Worm (Caenorhabditis elegans): ENCODE measurements around the gene Y75B7AR.1.

The Y75B7AR.1 gene

DNA sequence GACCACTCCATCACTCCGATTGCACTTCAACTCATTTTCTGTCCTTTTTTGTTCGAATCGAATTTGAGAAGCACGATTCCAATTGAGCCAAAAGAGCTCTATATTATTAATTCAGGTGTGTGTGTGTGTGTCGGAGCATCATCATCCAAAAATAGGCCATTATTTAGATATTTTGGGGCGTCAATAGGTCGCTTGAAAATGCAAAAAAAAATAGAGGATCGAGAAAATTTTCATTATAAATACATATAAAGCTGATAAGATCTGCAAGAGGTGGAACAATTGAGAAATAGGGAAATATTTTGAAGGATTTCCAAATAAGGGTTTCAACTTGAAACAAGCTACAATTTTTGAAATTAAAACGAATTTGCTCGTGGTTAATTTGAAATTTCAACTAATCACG, at the start of gene Y75B7AR.1:
Y75B7AR.1 (minus strand) TSS at position 101 of the 400 bp plus-strand sequence.
- no peak for TF ChIP-seq med-1 (GFP tag; optimal IDR thresholded peaks at IDR 0.05; ENCODE audit: insufficient read depth)
- no peak for TF ChIP-seq T22C8.4 (GFP tag; IDR thresholded peaks at IDR 0.05)
- no peak for TF ChIP-seq ref-1 (GFP tag; conservative IDR thresholded peaks at IDR 0.05)
- no peak for TF ChIP-seq ztf-23 (GFP tag; IDR thresholded peaks at IDR 0.05)
- no peak for TF ChIP-seq ztf-29 (GFP tag; IDR thresholded peaks at IDR 0.05)
- no peak for TF ChIP-seq klf-2 (GFP tag; conservative IDR thresholded peaks at IDR 0.05)
- TF ChIP-seq cog-1 (tag; optimal IDR thresholded peaks at IDR 0.05), result no peak
- TF ChIP-seq flt-1 (GFP tag; IDR thresholded peaks at IDR 0.05), result no peak
- no peak for TF ChIP-seq tab-1 (GFP tag; IDR thresholded peaks at IDR 0.05)

DNA sequence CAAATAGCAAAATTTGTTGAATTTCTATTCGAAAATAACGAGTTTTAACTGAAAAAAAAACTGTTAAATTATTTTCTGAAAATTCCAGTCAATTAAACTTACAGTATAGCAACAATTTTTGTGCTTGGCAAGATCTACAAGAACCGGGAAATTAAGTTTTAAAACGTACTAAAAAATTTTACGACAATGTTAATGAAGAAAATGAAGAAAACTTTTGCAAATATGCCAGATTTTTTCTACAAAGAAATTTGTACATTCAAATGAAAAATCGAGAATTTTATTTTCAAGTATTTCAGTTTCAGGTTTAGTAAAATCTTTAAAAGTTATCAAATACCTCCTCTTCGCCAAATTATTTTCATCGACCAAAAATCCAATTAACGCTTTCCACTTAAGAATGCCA, 49.2 kb upstream of the Y75B7AR.1 start, which contains the start of gene cnc-11:
cnc-11 (plus strand) TSS at position 301 of the 400 bp plus-strand sequence.
- TF ChIP-seq ztf-29 (GFP tag; IDR thresholded peaks at IDR 0.05) (no peak), flt-1 (GFP tag; IDR thresholded peaks at IDR 0.05) (no peak), med-1 (GFP tag; optimal IDR thresholded peaks at IDR 0.05; ENCODE audit: insufficient read depth) (no peak), klf-2 (GFP tag; conservative IDR thresholded peaks at IDR 0.05) (no peak), cog-1 (tag; optimal IDR thresholded peaks at IDR 0.05) (no peak), ref-1 (GFP tag; conservative IDR thresholded peaks at IDR 0.05) (no peak), T22C8.4 (GFP tag; IDR thresholded peaks at IDR 0.05) (no peak), ztf-23 (GFP tag; IDR thresholded peaks at IDR 0.05) (no peak), tab-1 (GFP tag; IDR thresholded peaks at IDR 0.05) (no peak)

DNA sequence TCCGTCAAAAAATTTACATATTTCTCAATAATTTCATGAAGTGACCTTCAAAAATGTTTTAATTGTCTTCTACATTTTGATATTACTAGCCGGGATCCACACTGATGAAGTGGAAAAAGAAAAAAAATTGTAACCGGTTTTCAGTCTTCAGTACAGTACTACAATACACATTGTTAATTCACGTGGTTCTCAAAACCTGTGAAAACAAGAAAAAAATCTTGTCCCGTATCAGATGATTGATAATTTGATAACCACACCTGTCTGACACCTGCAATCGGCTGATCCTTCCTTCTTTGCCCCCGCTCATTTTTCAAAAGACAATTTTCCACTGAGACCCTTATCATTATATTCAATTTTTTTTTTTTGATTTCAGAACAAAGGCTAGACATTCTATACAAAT, 46.0 kb upstream of the Y75B7AR.1 start, which contains the start of gene R09B5.11:
R09B5.11 (plus strand) TSS at position 374 of the 400 bp plus-strand sequence.
- TF ChIP-seq ztf-29 (GFP tag; IDR thresholded peaks at IDR 0.05) (no peak), ztf-23 (GFP tag; IDR thresholded peaks at IDR 0.05) (no peak), klf-2 (GFP tag; conservative IDR thresholded peaks at IDR 0.05) (no peak), tab-1 (GFP tag; IDR thresholded peaks at IDR 0.05) (no peak), flt-1 (GFP tag; IDR thresholded peaks at IDR 0.05) (no peak), cog-1 (tag; optimal IDR thresholded peaks at IDR 0.05) (no peak), med-1 (GFP tag; optimal IDR thresholded peaks at IDR 0.05; ENCODE audit: insufficient read depth) (no peak), ref-1 (GFP tag; conservative IDR thresholded peaks at IDR 0.05) (no peak)

DNA sequence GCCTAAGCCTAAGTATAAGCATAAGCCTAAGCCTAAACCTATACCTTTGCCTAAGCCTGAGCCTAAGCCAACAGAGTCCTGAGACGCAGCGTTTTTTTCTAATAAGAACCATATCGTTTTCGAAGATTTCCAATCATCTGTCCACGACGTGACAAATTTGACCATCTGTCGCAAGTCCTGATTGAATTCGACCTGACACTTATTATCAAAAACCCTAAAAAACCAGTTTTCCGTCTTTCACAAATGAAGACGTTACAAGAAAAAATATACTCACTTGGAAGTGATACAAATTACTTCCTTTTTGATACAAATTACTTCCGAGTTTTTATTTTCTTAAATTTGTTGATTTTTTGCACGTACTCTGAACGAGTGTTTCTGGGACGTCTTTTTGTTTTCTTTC, 45.4 kb upstream of the Y75B7AR.1 start:
- TF ChIP-seq T22C8.4 (GFP tag; IDR thresholded peaks at IDR 0.05) (no peak), ztf-23 (GFP tag; IDR thresholded peaks at IDR 0.05) (no peak), ztf-29 (GFP tag; IDR thresholded peaks at IDR 0.05) (no peak), flt-1 (GFP tag; IDR thresholded peaks at IDR 0.05) (no peak), cog-1 (tag; optimal IDR thresholded peaks at IDR 0.05) (no peak), ref-1 (GFP tag; conservative IDR thresholded peaks at IDR 0.05) (no peak), med-1 (GFP tag; optimal IDR thresholded peaks at IDR 0.05; ENCODE audit: insufficient read depth) (no peak), tab-1 (GFP tag; IDR thresholded peaks at IDR 0.05) (no peak), klf-2 (GFP tag; conservative IDR thresholded peaks at IDR 0.05) (no peak)

DNA sequence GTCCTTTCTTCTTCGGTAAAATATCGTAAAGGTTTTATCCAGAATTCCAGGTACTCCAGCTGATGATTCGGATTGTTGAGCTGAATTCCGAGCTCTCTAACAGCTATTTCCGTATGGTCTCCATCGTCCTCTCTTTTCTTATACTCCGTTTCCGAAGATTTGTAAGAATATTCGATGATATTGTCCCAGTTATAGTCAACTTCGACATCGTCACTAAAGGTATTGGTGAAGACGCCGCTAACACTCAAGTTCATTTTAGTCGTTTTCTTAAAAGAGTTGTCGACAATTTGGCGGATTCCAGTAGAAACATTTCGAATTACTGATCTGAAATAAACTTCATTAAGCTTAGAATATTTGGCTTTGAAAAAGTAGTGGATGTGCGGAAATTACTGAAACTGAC, 42.3 kb upstream of the Y75B7AR.1 start:
- TF ChIP-seq ztf-23 (GFP tag; IDR thresholded peaks at IDR 0.05) (no peak), med-1 (GFP tag; optimal IDR thresholded peaks at IDR 0.05; ENCODE audit: insufficient read depth) (no peak), flt-1 (GFP tag; IDR thresholded peaks at IDR 0.05) (no peak), T22C8.4 (GFP tag; IDR thresholded peaks at IDR 0.05) (no peak), klf-2 (GFP tag; conservative IDR thresholded peaks at IDR 0.05) (no peak), cog-1 (tag; optimal IDR thresholded peaks at IDR 0.05) (no peak), ref-1 (GFP tag; conservative IDR thresholded peaks at IDR 0.05) (no peak)

DNA sequence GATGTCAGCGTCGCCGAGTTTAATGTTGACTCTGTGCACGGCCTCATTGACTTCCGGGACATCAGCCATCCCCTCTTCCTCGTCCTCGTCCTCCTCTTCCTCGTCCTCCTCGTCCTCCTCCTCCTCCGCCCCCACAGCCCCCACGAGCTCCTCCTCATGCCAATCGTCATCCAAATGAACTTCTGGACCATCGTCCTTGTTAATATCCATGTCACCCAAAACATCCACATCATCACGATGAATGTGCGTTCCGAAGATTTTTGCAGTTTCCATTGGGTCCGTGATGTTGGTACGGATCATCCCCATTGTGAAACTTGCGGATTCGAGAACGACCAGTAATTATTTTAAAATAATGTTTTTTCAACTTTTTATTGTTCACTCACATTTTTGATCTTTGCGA, 41.6 kb upstream of the Y75B7AR.1 start:
- TF ChIP-seq flt-1 (GFP tag; IDR thresholded peaks at IDR 0.05) (no peak), ref-1 (GFP tag; conservative IDR thresholded peaks at IDR 0.05) (no peak), cog-1 (tag; optimal IDR thresholded peaks at IDR 0.05) (no peak), med-1 (GFP tag; optimal IDR thresholded peaks at IDR 0.05; ENCODE audit: insufficient read depth) (no peak), ztf-29 (GFP tag; IDR thresholded peaks at IDR 0.05) (no peak), ztf-23 (GFP tag; IDR thresholded peaks at IDR 0.05) (no peak), T22C8.4 (GFP tag; IDR thresholded peaks at IDR 0.05) (no peak), tab-1 (GFP tag; IDR thresholded peaks at IDR 0.05) (no peak), klf-2 (GFP tag; conservative IDR thresholded peaks at IDR 0.05) (no peak)

DNA sequence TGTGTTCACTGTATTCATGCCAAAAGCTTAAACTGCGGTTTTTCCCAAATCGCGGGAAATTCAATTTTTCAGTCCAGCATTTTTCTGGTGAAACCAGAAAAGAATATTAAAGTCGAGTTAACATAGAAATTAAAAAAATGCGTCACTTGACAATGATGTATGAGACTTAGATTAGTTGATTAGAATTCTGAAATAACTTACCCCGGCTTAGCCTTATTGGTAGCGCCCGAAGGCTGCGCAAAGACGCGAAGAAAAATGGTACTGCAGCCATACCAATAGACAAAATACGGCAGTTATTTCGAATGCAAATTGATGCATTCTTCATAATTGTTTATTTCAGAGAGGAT, 40.6 kb upstream of the Y75B7AR.1 start:
- no peak for TF ChIP-seq flt-1 (GFP tag; IDR thresholded peaks at IDR 0.05)
- TF ChIP-seq ztf-23 (GFP tag; IDR thresholded peaks at IDR 0.05), result no peak
- no peak for TF ChIP-seq cog-1 (tag; optimal IDR thresholded peaks at IDR 0.05)
- no peak for TF ChIP-seq klf-2 (GFP tag; conservative IDR thresholded peaks at IDR 0.05)
- TF ChIP-seq med-1 (GFP tag; optimal IDR thresholded peaks at IDR 0.05; ENCODE audit: insufficient read depth), result no peak
- no peak for TF ChIP-seq tab-1 (GFP tag; IDR thresholded peaks at IDR 0.05)
- TF ChIP-seq ztf-29 (GFP tag; IDR thresholded peaks at IDR 0.05), result no peak
- no peak for TF ChIP-seq ref-1 (GFP tag; conservative IDR thresholded peaks at IDR 0.05)
- TF ChIP-seq T22C8.4 (GFP tag; IDR thresholded peaks at IDR 0.05), result no peak

DNA sequence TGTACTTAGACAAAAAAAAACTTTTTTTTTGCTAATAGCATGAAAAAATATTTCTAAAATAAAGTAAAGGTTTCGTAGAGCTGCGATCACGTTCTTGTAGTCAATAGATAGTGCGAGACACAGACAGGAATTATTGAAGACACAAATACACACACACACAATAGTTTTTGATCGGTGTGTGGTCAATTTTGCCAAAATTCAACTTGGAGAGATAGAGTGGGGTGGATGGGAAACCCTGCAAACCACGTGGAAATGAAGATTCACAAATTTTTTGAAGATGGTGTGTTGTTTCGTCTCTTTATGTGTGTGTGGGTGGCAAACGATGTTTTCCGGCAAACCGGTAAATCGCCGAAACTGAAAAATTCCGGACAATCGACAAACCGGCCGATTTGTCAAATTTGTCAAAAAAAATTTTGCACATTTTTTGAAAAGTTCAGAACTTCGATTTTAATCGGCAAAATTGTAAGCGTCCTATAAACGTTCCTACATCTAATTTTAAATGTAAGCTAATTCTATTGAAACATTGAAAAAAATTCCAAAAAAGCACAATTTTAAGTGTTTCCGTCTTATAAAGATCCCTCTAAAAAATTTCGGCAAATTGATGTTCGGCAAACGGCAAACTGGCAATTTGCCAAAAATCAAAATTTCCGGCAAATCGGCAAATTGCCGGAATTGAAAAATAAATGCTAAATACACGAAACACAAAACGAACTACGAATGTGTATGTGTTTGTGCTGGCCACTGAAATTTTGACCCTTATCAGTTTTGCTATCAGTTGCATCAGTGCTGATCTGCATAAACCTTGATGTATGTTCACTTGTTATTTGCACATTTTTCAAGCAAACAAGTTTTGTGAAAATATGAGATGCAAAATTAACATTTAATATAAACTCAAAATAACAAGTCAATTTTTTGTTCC, 40.0 kb upstream of the Y75B7AR.1 start:
- no peak for TF ChIP-seq T22C8.4 (GFP tag; IDR thresholded peaks at IDR 0.05)
- TF ChIP-seq med-1 (GFP tag; optimal IDR thresholded peaks at IDR 0.05; ENCODE audit: insufficient read depth), result no peak
- TF ChIP-seq flt-1 (GFP tag; IDR thresholded peaks at IDR 0.05), result no peak
- TF ChIP-seq tab-1 (GFP tag; IDR thresholded peaks at IDR 0.05), result no peak
- no peak for TF ChIP-seq ztf-23 (GFP tag; IDR thresholded peaks at IDR 0.05)
- TF ChIP-seq klf-2 (GFP tag; conservative IDR thresholded peaks at IDR 0.05), result no peak
- TF ChIP-seq cog-1 (tag; optimal IDR thresholded peaks at IDR 0.05), result no peak
- no peak for TF ChIP-seq ztf-29 (GFP tag; IDR thresholded peaks at IDR 0.05)
- TF ChIP-seq ref-1 (GFP tag; conservative IDR thresholded peaks at IDR 0.05), result no peak

DNA sequence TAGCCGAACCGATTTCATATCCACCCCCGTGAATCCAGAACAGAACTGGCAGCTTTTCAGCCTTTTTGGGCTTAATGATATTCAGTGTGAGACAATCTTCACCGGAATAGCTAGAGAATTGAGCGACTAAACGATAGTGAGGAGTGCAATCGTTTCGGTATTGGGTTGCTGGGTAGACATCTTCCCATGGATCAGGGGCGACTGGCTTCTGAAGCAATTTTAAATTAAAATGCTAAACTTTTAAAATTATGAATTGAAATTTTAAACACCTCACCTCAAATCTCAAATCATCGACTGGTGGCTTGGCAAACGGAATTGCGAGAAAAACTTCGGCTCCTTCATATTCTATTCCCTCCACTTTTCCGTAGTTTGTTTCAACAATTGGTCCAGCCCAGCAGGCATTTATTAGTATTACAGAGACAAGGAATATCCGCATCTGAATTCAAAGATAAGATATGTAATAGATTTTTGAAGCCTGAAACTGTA, 38.9 kb upstream of the Y75B7AR.1 start, which contains the start of gene ges-1:
ges-1 (minus strand) TSS at position 436 of the 486 bp plus-strand sequence.
- TF ChIP-seq ref-1 (GFP tag; conservative IDR thresholded peaks at IDR 0.05) (no peak), cog-1 (tag; optimal IDR thresholded peaks at IDR 0.05) (no peak), ztf-23 (GFP tag; IDR thresholded peaks at IDR 0.05) (no peak), klf-2 (GFP tag; conservative IDR thresholded peaks at IDR 0.05) (no peak), ztf-29 (GFP tag; IDR thresholded peaks at IDR 0.05) (no peak), flt-1 (GFP tag; IDR thresholded peaks at IDR 0.05) (no peak), T22C8.4 (GFP tag; IDR thresholded peaks at IDR 0.05) (no peak), med-1 (GFP tag; optimal IDR thresholded peaks at IDR 0.05; ENCODE audit: insufficient read depth) (no peak), tab-1 (GFP tag; IDR thresholded peaks at IDR 0.05) (no peak)
